Worm (Caenorhabditis elegans) whole organism, L4 larva: Measurements from ENCODE around the gene T25B6.5.

Experiments used
- F10B5.3 ChIP-seq: sonication (generic microtip); optimal IDR thresholded peaks from 2 replicates; lab custom pipeline; 2016; ENCODE audit warnings: mild to moderate bottlenecking, missing genetic modification characterization, missing compliant biosample characterization
- F26F4.8 ChIP-seq: fragments of 200-800 bp; sonication (Bioruptor generic); conservative IDR thresholded peaks from 2 replicates; pipeline ENCODE4 v1.3.6; 2022; ENCODE audit warnings: missing genetic modification characterization, missing compliant biosample characterization
- F37D6.2 ChIP-seq: sonication (generic microtip); optimal IDR thresholded peaks from 2 replicates; lab custom pipeline; 2016; ENCODE audit warnings: mild to moderate bottlenecking, missing genetic modification characterization, missing compliant biosample characterization
- F44E2.7 ChIP-seq: fragments of 200-800 bp; sonication (Bioruptor generic); IDR thresholded peaks from 2 replicates; pipeline ENCODE4 v2.1.2; 2022; ENCODE audit warnings: missing genetic modification characterization, missing compliant biosample characterization
- F49E8.2 ChIP-seq: sonication (generic microtip); optimal IDR thresholded peaks from 2 replicates; lab custom pipeline; 2016; ENCODE audit warnings: missing compliant biosample characterization, mild to moderate bottlenecking, missing genetic modification characterization, borderline replicate concordance
- R02D3.7 ChIP-seq: fragments of 150-350 bp; sonication (generic microtip); optimal IDR thresholded peaks from 3 replicates; lab custom pipeline; 2014; ENCODE audit warnings: missing biosample characterization, missing genetic modification characterization
- Y5F2A.4 ChIP-seq: fragments of 200-800 bp; sonication (Bioruptor generic); optimal IDR thresholded peaks from 2 replicates; lab custom pipeline; 2018; ENCODE audit warnings: mild to moderate bottlenecking, missing genetic modification characterization, missing compliant biosample characterization
- Y75B8A.6 ChIP-seq: fragments of 200-800 bp; sonication (Bioruptor generic); IDR thresholded peaks from 2 replicates; pipeline ENCODE4 v1.3.6; 2022; ENCODE audit warnings: missing genetic modification reagents, missing genetic modification characterization, missing compliant biosample characterization
- ZK337.2 ChIP-seq: fragments of 200-800 bp; sonication (Bioruptor generic); IDR thresholded peaks from 2 replicates; pipeline ENCODE4 v1.3.6; 2022; ENCODE audit warnings: missing genetic modification reagents, missing genetic modification characterization, missing compliant biosample characterization
- aha-1 ChIP-seq: fragments of 150-350 bp; peaks from one replicate; lab custom pipeline; 2014; ENCODE audit warnings: missing biosample characterization, missing genetic modification characterization
- ama-1 ChIP-seq: fragments of 150-350 bp; optimal IDR thresholded peaks from 2 replicates; lab custom pipeline; 2014; ENCODE audit warnings: inconsistent platforms, mixed read lengths
- arid-1 ChIP-seq: fragments of 200-800 bp; sonication (Bioruptor generic); conservative IDR thresholded peaks from 2 replicates; pipeline ENCODE4 v1.3.6; 2022; ENCODE audit warnings: missing genetic modification reagents, missing genetic modification characterization, missing compliant biosample characterization
- ceh-20 ChIP-seq: fragments of 200-800 bp; sonication (Bioruptor generic); IDR thresholded peaks from 2 replicates; pipeline ENCODE4 v1.3.6; 2022; ENCODE audit warnings: missing genetic modification reagents, missing genetic modification characterization, missing compliant biosample characterization
- ceh-28 ChIP-seq: fragments of 150-350 bp; optimal IDR thresholded peaks from 2 replicates; lab custom pipeline; 2014; ENCODE audit warnings: missing biosample characterization, missing genetic modification reagents, missing genetic modification characterization
- ceh-32 ChIP-seq: sonication (generic microtip); optimal IDR thresholded peaks from 2 replicates; lab custom pipeline; 2016; ENCODE audit warnings: mild to moderate bottlenecking, missing genetic modification characterization, missing compliant biosample characterization; ENCODE audit not compliant: poor library complexity
- ceh-82 ChIP-seq: sonication (generic microtip); optimal IDR thresholded peaks from 2 replicates; lab custom pipeline; 2017; ENCODE audit warnings: missing biosample characterization, missing genetic modification characterization
- ctbp-1 ChIP-seq: fragments of 200-800 bp; sonication (Bioruptor generic); IDR thresholded peaks from 2 replicates; pipeline ENCODE4 v1.3.6; 2022; ENCODE audit warnings: missing genetic modification reagents, missing genetic modification characterization, missing compliant biosample characterization
- daf-16 ChIP-seq, 3 experiments: sonication (generic microtip); optimal IDR thresholded peaks; 2 replicates each; lab custom pipeline; 2016 to 2017; ENCODE audit warnings: missing genetic modification characterization in 3 of 3, missing genetic modification reagents in 3 of 3, mild to moderate bottlenecking in 2 of 3, missing compliant biosample characterization in 2 of 3, missing biosample characterization in 1 of 3, moderate library complexity in 1 of 3
- daf-19 ChIP-seq: fragments of 200-800 bp; sonication (Bioruptor generic); conservative IDR thresholded peaks from 2 replicates; pipeline ENCODE4 v1.3.6; 2022; ENCODE audit warnings: missing genetic modification characterization, missing compliant biosample characterization
- dmd-6 ChIP-seq: fragments of 200-800 bp; sonication (Bioruptor generic); IDR thresholded peaks from 2 replicates; pipeline ENCODE4 v1.3.6; 2022; ENCODE audit warnings: missing genetic modification reagents, missing genetic modification characterization, missing compliant biosample characterization
- dmd-8 ChIP-seq: fragments of 200-800 bp; sonication (Bioruptor generic); IDR thresholded peaks from 2 replicates; pipeline ENCODE4 v1.3.6; 2022; ENCODE audit warnings: missing genetic modification characterization, missing compliant biosample characterization
- dmd-9 ChIP-seq: fragments of 200-800 bp; sonication (Bioruptor generic); IDR thresholded peaks from 2 replicates; pipeline ENCODE4 v1.3.6; 2022; ENCODE audit warnings: missing genetic modification reagents, missing genetic modification characterization, missing compliant biosample characterization
- egl-43 ChIP-seq: fragments of 200-800 bp; sonication (Bioruptor generic); IDR thresholded peaks from 2 replicates; pipeline ENCODE4 v1.3.6; 2022; ENCODE audit warnings: missing genetic modification reagents, missing genetic modification characterization, missing compliant biosample characterization
- fkh-10 ChIP-seq: fragments of 150-350 bp; optimal IDR thresholded peaks from 2 replicates; lab custom pipeline; 2014; ENCODE audit warnings: missing biosample characterization, missing genetic modification reagents, missing genetic modification characterization
- gei-8 ChIP-seq: fragments of 200-800 bp; sonication (Bioruptor generic); optimal IDR thresholded peaks from 2 replicates; lab custom pipeline; 2018; ENCODE audit warnings: mild to moderate bottlenecking, missing genetic modification characterization, missing compliant biosample characterization
- hmg-1.1 ChIP-seq: fragments of 200-800 bp; sonication (Bioruptor generic); IDR thresholded peaks from 2 replicates; pipeline ENCODE4 v1.3.6; 2022; ENCODE audit warnings: missing genetic modification reagents, missing genetic modification characterization, missing compliant biosample characterization
- jun-1 ChIP-seq: fragments of 150-350 bp; optimal IDR thresholded peaks from 2 replicates; lab custom pipeline; 2014; ENCODE audit warnings: missing biosample characterization, missing genetic modification reagents, missing genetic modification characterization
- lin-1 ChIP-seq: fragments of 200-800 bp; sonication (Bioruptor generic); IDR thresholded peaks from 2 replicates; pipeline ENCODE4 v1.3.6; 2022; ENCODE audit warnings: missing genetic modification reagents, missing genetic modification characterization, missing compliant biosample characterization
- lin-29 ChIP-seq: fragments of 200-800 bp; sonication (Bioruptor generic); IDR thresholded peaks from 2 replicates; pipeline ENCODE4 v1.3.6; 2022; ENCODE audit warnings: missing genetic modification reagents, missing genetic modification characterization, missing compliant biosample characterization
- lir-3 ChIP-seq: sonication (generic microtip); optimal IDR thresholded peaks from 2 replicates; lab custom pipeline; 2016; ENCODE audit warnings: mild to moderate bottlenecking, missing genetic modification characterization, missing compliant biosample characterization
- madf-5 ChIP-seq, 2 experiments: fragments of 200-800 bp; sonication (Bioruptor generic); IDR thresholded peaks; 2 replicates each; pipeline ENCODE4 v1.3.6; 2022; ENCODE audit warnings: missing compliant biosample characterization in 2 of 2, missing genetic modification characterization in 2 of 2
- madf-9 ChIP-seq: fragments of 200-800 bp; sonication (Bioruptor generic); conservative IDR thresholded peaks from 2 replicates; pipeline ENCODE4 v1.3.6; 2022; ENCODE audit warnings: missing genetic modification reagents, missing genetic modification characterization, missing compliant biosample characterization
- mdt-29 ChIP-seq: fragments of 200-800 bp; sonication (Bioruptor generic); IDR thresholded peaks from 2 replicates; pipeline ENCODE4 v1.3.6; 2022; ENCODE audit warnings: missing genetic modification reagents, missing genetic modification characterization, missing compliant biosample characterization
- nhr-102 ChIP-seq: sonication (generic microtip); optimal IDR thresholded peaks from 2 replicates; lab custom pipeline; 2016; ENCODE audit warnings: mild to moderate bottlenecking, missing genetic modification characterization, moderate library complexity, missing compliant biosample characterization
- nhr-111 ChIP-seq: fragments of 200-800 bp; sonication (Bioruptor generic); optimal IDR thresholded peaks from 2 replicates; lab custom pipeline; 2018; ENCODE audit warnings: mild to moderate bottlenecking, missing genetic modification characterization, missing compliant biosample characterization
- nhr-41 ChIP-seq: fragments of 200-800 bp; sonication (Bioruptor generic); IDR thresholded peaks from 2 replicates; pipeline ENCODE4 v1.3.6; 2022; ENCODE audit warnings: missing genetic modification reagents, missing genetic modification characterization, missing compliant biosample characterization
- nhr-42 ChIP-seq: fragments of 200-800 bp; sonication (Bioruptor generic); IDR thresholded peaks from 2 replicates; pipeline ENCODE4 v1.3.6; 2022; ENCODE audit warnings: missing genetic modification characterization, missing compliant biosample characterization
- nhr-48 ChIP-seq: sonication (generic microtip); optimal IDR thresholded peaks from 2 replicates; lab custom pipeline; 2016; ENCODE audit warnings: mild to moderate bottlenecking, missing genetic modification characterization, missing compliant biosample characterization
- nhr-6 ChIP-seq: fragments of 150-350 bp; optimal IDR thresholded peaks from 2 replicates; lab custom pipeline; 2014; ENCODE audit warnings: missing biosample characterization, missing genetic modification characterization
- pha-4 ChIP-seq, 2 experiments: fragments of 150-350 bp in 1 of 2; fragments of 200-800 bp in 1 of 2; sonication (Bioruptor generic) in 1 of 2; IDR thresholded peaks in 1 of 2; optimal IDR thresholded peaks in 1 of 2; 2 replicates each; pipeline versions ENCODE4 v1.3.6 to Lab custom; 2014 to 2022; ENCODE audit warnings: missing genetic modification characterization in 2 of 2, missing genetic modification reagents in 2 of 2, missing biosample characterization in 1 of 2, missing compliant biosample characterization in 1 of 2
- rbr-2 ChIP-seq: sonication (generic microtip); optimal IDR thresholded peaks from 2 replicates; lab custom pipeline; 2016; ENCODE audit warnings: missing genotype, missing genetic modification characterization, missing compliant biosample characterization
- sdz-12 ChIP-seq: fragments of 200-800 bp; sonication (Bioruptor generic); optimal IDR thresholded peaks from 2 replicates; lab custom pipeline; 2018; ENCODE audit warnings: mild to moderate bottlenecking, missing genetic modification characterization, missing compliant biosample characterization
- snpc-1.2 ChIP-seq: fragments of 200-800 bp; sonication (Bioruptor generic); IDR thresholded peaks from 2 replicates; pipeline ENCODE4 v1.3.6; 2022; ENCODE audit warnings: missing genetic modification reagents, missing genetic modification characterization, missing compliant biosample characterization
- spr-1 ChIP-seq: sonication (generic microtip); optimal IDR thresholded peaks from 2 replicates; lab custom pipeline; 2016; ENCODE audit warnings: mild to moderate bottlenecking, missing genetic modification characterization, missing compliant biosample characterization
- tra-1 ChIP-seq: fragments of 200-800 bp; sonication (Bioruptor generic); IDR thresholded peaks from 2 replicates; pipeline ENCODE4 v1.3.6; 2022; ENCODE audit warnings: missing genetic modification reagents, missing genetic modification characterization, missing compliant biosample characterization
- vab-7 ChIP-seq: fragments of 200-800 bp; sonication (Bioruptor generic); IDR thresholded peaks from 2 replicates; pipeline ENCODE4 v1.3.6; 2022; ENCODE audit warnings: missing genetic modification reagents, missing genetic modification characterization, missing compliant biosample characterization
- zfp-2 ChIP-seq: sonication (generic microtip); optimal IDR thresholded peaks from 2 replicates; lab custom pipeline; 2016; ENCODE audit warnings: mild to moderate bottlenecking, missing genetic modification characterization, missing compliant biosample characterization
- zip-11 ChIP-seq: fragments of 200-800 bp; sonication (Bioruptor generic); IDR thresholded peaks from 2 replicates; pipeline ENCODE4 v1.3.6; 2022; ENCODE audit warnings: missing genetic modification characterization, missing compliant biosample characterization
- ztf-11 ChIP-seq: fragments of 150-350 bp; optimal IDR thresholded peaks from 2 replicates; lab custom pipeline; 2014; ENCODE audit warnings: missing biosample characterization, missing genetic modification characterization
- ztf-7 ChIP-seq: fragments of 150-350 bp; optimal IDR thresholded peaks from 2 replicates; lab custom pipeline; 2014; ENCODE audit warnings: missing biosample characterization, missing genetic modification characterization

T25B6.5 gene

DNA sequence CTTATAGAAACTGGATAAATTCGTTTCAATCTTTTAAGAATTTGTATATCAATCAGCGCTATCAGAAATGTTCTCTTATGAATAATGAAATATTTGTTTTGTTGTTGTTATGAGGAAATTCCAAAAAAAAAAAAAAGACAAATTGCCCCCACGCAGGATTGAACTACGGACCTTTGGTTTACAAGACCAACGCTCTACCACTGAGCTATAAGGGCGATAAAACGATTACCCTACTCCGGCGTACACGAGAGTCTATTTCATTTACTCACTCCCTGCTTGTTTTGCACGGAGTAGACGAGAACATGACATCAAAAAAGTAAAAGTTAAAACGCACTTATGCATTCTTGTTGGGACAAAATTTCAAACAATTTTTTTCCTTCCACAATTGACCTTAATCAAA lies 2.7 kb upstream of the T25B6.5 start:
- TF ChIP-seq ceh-82 (tag; lab: Kevin White, UChicago) (no peak), lin-29 (GFP tag; lab: Robert Waterston, UW) (0 out of 2 replicates have a peak, but pooled peaks have one; percentile 67), nhr-41 (GFP tag; lab: Robert Waterston, UW) (no peak; the same call in none of the 2 replicates), Y75B8A.6 (GFP tag; lab: Robert Waterston, UW) (peak; percentile 81; the same call in 1 of the 2 replicates), daf-19 (GFP tag; lab: Robert Waterston, UW) (peak; percentile 93), nhr-6 (peak; percentile 8), dmd-8 (GFP tag; lab: Robert Waterston, UW) (peak; percentile 93), egl-43 (GFP tag; lab: Robert Waterston, UW) (no peak), sdz-12 (GFP tag; lab: Kevin White, UChicago) (peak; percentile 1), nhr-111 (GFP tag; lab: Kevin White, UChicago) (peak; percentile 25), fkh-10 (no peak), gei-8 (GFP tag; lab: Kevin White, UChicago) (peak; percentile 50), F26F4.8 (GFP tag; lab: Robert Waterston, UW) (peak; percentile 92), F44E2.7 (GFP tag; lab: Robert Waterston, UW) (peak; percentile 94), lir-3 (tag; lab: Kevin White, UChicago) (peak; percentile 86), ceh-20 (GFP tag; lab: Robert Waterston, UW) (peak; percentile 18; the same call in 1 of the 2 replicates), ctbp-1 (GFP tag; lab: Robert Waterston, UW) (peak; percentile 85), spr-1 (tag; lab: Kevin White, UChicago) (peak; percentile 68), rbr-2 (tag; lab: Kevin White, UChicago) (peak; percentile 56), vab-7 (GFP tag; lab: Robert Waterston, UW) (peak; percentile 84), zip-11 (GFP tag; lab: Robert Waterston, UW) (peak; percentile 88; the same call in 1 of the 2 replicates), ama-1 (lab: Kevin White, UChicago) (no peak), ceh-32 (no peak), dmd-6 (GFP tag; lab: Robert Waterston, UW) (peak; percentile 54), tra-1 (peak; percentile 90), aha-1 (tag; lab: Kevin White, UChicago) (peak; percentile 95), ZK337.2 (GFP tag; lab: Robert Waterston, UW) (no peak), nhr-48 (tag; lab: Kevin White, UChicago) (peak; percentile 56), madf-5 (GFP tag; IDR thresholded peaks at IDR 0.05; lab: Robert Waterston, UW) (peak; percentile 60 to 89; a peak in 3 of 4 replicates), zfp-2 (tag; lab: Kevin White, UChicago) (peak; percentile 36), daf-16 (GFP tag; optimal IDR thresholded peaks at IDR 0.05; lab: Kevin White, UChicago) (peak; percentile 27 to 84), daf-16 (tag; optimal IDR thresholded peaks at IDR 0.05; lab: Kevin White, UChicago) (peak; percentile 60), F37D6.2 (tag; lab: Kevin White, UChicago) (peak; percentile 4), ztf-7 (tag; lab: Kevin White, UChicago) (peak; percentile 63), F49E8.2 (tag; lab: Kevin White, UChicago) (peak; percentile 71), mdt-29 (GFP tag; lab: Robert Waterston, UW) (no peak), arid-1 (GFP tag; lab: Robert Waterston, UW) (peak; percentile 89), snpc-1.2 (GFP tag; lab: Robert Waterston, UW) (peak; percentile 94), nhr-42 (GFP tag; lab: Robert Waterston, UW) (no peak; the same call in 1 of the 2 replicates), pha-4 (GFP tag; IDR thresholded peaks at IDR 0.05; lab: Robert Waterston, UW) (peak; percentile 92), pha-4 (tag; optimal IDR thresholded peaks at IDR 0.05; lab: Kevin White, UChicago) (no peak), ztf-11 (tag; lab: Kevin White, UChicago) (no peak), jun-1 (tag; lab: Kevin White, UChicago) (no peak), nhr-102 (tag; lab: Kevin White, UChicago) (no peak), F10B5.3 (tag; lab: Kevin White, UChicago) (peak; percentile 31), lin-1 (GFP tag; lab: Robert Waterston, UW) (peak; percentile 79), ceh-28 (no peak), madf-9 (GFP tag; lab: Robert Waterston, UW) (no peak; the same call in 1 of the 2 replicates), Y5F2A.4 (GFP tag; lab: Kevin White, UChicago) (peak; percentile 34), hmg-1.1 (GFP tag; lab: Robert Waterston, UW) (peak; percentile 68), dmd-9 (GFP tag; lab: Robert Waterston, UW) (0 out of 2 replicates have a peak, but pooled peaks have one; percentile 34), R02D3.7 (tag; lab: Kevin White, UChicago) (no peak)
